Worm (Caenorhabditis elegans): Measurements from ENCODE around the gene M01H9.10.

DNA sequence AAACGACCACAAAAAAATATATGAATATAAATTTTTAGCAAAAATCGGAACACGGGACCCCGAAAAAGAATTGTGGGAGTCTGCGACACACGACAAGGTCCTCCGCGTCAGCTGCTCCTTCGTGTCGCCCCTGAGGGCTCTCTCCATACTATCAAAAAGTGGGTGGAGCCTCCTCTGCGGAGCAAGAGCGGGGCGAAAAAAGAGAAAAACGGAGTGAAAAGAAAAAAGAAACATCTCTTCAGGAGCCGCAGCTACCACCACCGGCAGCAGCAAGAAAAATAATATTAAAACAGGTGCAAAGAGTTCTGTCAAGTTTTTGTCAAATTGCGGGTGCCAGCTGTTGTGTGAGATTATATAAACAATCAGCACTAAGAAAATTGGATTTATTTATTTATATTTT, 26.7 kb upstream of the M01H9.10 start, which contains the start of gene gbb-2:
- TF ChIP-seq fkh-10 (GFP tag; optimal IDR thresholded peaks at IDR 0.05) (no peak), ama-1 (optimal IDR thresholded peaks at IDR 0.05) (no peak), ceh-44 (GFP tag; IDR thresholded peaks at IDR 0.05) (no peak), R02D3.7 (tag; optimal IDR thresholded peaks at IDR 0.05) (no peak), nhr-11 (tag; optimal IDR thresholded peaks at IDR 0.05) (no peak), daf-12 (tag; optimal IDR thresholded peaks at IDR 0.05) (no peak), daf-8 (GFP tag; IDR thresholded peaks at IDR 0.05) (no peak), mdl-1 (tag; optimal IDR thresholded peaks at IDR 0.05) (no peak), F44E2.7 (GFP tag; IDR thresholded peaks at IDR 0.05) (no peak), lin-39 (tag; optimal IDR thresholded peaks at IDR 0.05) (no peak), nhr-10 (tag; optimal IDR thresholded peaks at IDR 0.05) (no peak)

All from whole organism, L4 larva.